Worm (Caenorhabditis elegans): ENCODE measurements around the gene clec-47.

Gene clec-47

DNA sequence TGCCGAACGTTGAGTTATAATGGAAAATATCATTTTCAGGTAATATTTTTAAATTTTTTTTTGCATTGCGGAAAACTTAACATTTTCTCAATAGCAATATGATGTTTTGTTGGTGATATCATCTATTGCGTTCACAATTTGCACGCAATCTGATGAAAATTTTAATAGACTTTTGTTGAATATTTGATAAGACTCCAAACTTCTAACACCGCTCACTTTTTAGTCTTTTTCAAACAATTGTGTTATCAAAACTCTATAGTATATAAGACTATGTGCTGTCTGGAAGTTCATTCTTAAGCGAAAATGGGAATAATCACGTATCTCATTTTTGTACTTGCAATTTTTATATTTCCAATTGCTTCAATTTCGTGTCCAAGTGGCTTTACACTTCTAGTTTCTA lies at the start of gene clec-47:
clec-47 (plus strand) TSS at position 301 of the 400 bp plus-strand sequence.
- TF ChIP-seq elt-2 (tag; optimal IDR thresholded peaks at IDR 0.05) (peak; percentile 3), nhr-25 (tag; optimal IDR thresholded peaks at IDR 0.05) (no peak)

DNA sequence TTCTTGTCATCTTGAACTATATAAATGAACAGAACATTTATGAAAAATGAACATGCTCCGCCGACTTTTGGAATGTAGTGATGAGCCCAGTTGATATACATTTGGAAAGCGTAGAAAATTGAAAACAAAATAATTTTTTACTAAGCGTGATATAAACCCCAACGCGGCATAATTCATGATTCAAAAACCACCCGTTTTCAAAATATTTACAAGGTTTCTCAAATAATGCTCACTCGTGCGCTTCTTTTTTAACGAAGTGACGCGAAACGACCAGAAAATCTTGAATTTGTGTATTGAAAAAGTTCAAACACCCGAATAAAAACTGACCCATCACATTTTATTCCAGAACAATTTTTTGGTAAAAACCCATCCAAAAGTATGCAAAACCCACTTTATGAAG lies 48.1 kb upstream of the clec-47 start, which contains the start of gene srj-27:
srj-27 (minus strand) TSS at position 101 of the 400 bp plus-strand sequence.
- TF ChIP-seq nhr-12 (tag; optimal IDR thresholded peaks at IDR 0.05) = no peak
- no peak for TF ChIP-seq ZK546.5 (tag; optimal IDR thresholded peaks at IDR 0.05)
- TF ChIP-seq nhr-25 (tag; optimal IDR thresholded peaks at IDR 0.05) = no peak
- TF ChIP-seq ztf-4 (tag; optimal IDR thresholded peaks at IDR 0.05) = no peak
- TF ChIP-seq pha-4 (tag; optimal IDR thresholded peaks at IDR 0.05) = no peak
- TF ChIP-seq unc-62 (GFP tag; optimal IDR thresholded peaks at IDR 0.05) = no peak
- no peak for TF ChIP-seq jun-1 (tag; optimal IDR thresholded peaks at IDR 0.05)

DNA sequence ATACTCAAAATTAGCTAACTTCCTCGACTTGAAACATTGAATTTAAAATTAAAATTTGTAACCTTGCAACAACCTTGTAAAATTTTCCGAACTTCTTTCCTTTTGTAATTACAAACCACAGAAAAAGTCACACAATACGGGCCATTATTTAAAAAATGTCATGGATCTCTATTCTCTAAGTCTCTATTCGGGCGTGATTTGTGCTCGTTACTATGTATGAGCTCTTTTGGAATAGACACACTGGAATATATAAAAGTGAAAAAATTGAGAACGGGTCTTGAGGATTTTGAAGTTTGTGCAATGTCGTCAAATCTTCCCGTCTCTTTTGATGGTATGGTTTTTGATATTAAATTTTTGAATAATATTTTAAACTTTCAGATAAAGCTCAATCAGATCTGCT lies 47.6 kb upstream of the clec-47 start, which contains the start of gene srr-7:
srr-7 (plus strand) TSS at position 301 of the 400 bp plus-strand sequence.
- no peak for TF ChIP-seq skn-1 (tag; optimal IDR thresholded peaks at IDR 0.05)
- TF ChIP-seq ceh-28 (tag; optimal IDR thresholded peaks at IDR 0.05) = no peak
- TF ChIP-seq nhr-25 (tag; optimal IDR thresholded peaks at IDR 0.05) = no peak
- no peak for TF ChIP-seq fos-1 (tag; optimal IDR thresholded peaks at IDR 0.05)
- no peak for TF ChIP-seq mdl-1 (tag; optimal IDR thresholded peaks at IDR 0.05)
- no peak for TF ChIP-seq pqm-1 (tag; optimal IDR thresholded peaks at IDR 0.05)
- no peak for TF ChIP-seq fkh-2 (tag; optimal IDR thresholded peaks at IDR 0.05)
- no peak for TF ChIP-seq zag-1 (tag; optimal IDR thresholded peaks at IDR 0.05)
- TF ChIP-seq ztf-4 (tag; optimal IDR thresholded peaks at IDR 0.05) = no peak
- no peak for TF ChIP-seq daf-12 (tag; optimal IDR thresholded peaks at IDR 0.05)
- no peak for TF ChIP-seq nhr-76 (tag; optimal IDR thresholded peaks at IDR 0.05)
- TF ChIP-seq eor-1 (tag; optimal IDR thresholded peaks at IDR 0.05) = no peak
- TF ChIP-seq tbx-2 (tag; optimal IDR thresholded peaks at IDR 0.05) = no peak

- TF ChIP-seq skn-1 (tag; optimal IDR thresholded peaks at IDR 0.05) (no peak), tbx-2 (tag; optimal IDR thresholded peaks at IDR 0.05) (no peak), lsy-12 (tag; optimal IDR thresholded peaks at IDR 0.05) (no peak), nhr-76 (tag; optimal IDR thresholded peaks at IDR 0.05) (no peak), egl-27 (tag; optimal IDR thresholded peaks at IDR 0.05) (no peak)
Measured at ce11 chrV:15132423-15132822, 43.1 kb upstream of the clec-47 start, which contains the start of gene str-171. Gene str-171, minus strand, starts transcription at chrV:15132523.

DNA sequence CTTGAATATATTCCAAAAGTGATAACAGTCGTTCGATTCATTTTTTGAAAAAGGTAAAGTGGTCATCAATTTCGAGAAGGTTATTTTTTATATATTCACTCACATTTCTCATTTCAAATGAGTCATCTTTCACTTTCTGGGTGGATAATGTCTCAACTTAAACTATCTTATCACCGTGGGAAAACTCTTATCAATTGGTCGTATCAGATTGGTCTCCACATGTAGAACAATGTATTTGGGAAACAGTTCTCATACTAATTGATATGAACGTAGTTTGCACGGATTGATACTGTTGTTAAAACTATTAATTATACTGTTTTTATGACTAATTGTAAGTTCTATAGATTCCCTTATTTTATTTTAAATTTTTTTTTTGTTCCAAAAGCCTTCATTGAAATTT lies 41.7 kb upstream of the clec-47 start:
- TF ChIP-seq skn-1 (tag; optimal IDR thresholded peaks at IDR 0.05) (no peak), nhr-25 (tag; optimal IDR thresholded peaks at IDR 0.05) (no peak), unc-39 (tag; optimal IDR thresholded peaks at IDR 0.05) (no peak), elt-2 (tag; optimal IDR thresholded peaks at IDR 0.05) (peak; percentile 62), unc-62 (GFP tag; optimal IDR thresholded peaks at IDR 0.05) (no peak), pqm-1 (tag; optimal IDR thresholded peaks at IDR 0.05) (peak; percentile 47), egl-27 (tag; optimal IDR thresholded peaks at IDR 0.05) (no peak)

DNA sequence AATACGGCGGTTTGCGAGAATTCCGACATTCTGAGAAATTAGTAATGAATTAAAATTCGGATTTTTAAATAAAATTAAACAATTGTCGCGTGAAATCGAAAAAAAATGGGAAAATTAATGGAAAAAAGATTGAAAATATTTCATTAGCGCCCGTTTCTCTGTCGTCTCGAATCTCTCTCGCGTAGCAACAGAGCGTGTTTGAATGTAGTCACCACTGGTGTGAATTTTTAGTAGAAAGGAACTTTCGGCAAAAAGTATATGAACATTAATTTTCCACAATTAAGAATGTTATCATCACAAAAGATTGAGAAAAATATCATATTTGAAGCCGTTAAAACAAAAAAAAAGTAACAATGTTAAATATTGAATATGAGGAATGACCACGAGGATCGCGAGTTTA lies 38.8 kb upstream of the clec-47 start, which contains the start of gene aipl-1:
aipl-1 (minus strand) TSS at position 30 of the 400 bp plus-strand sequence.
- TF ChIP-seq lin-15B (tag; optimal IDR thresholded peaks at IDR 0.05) (peak; percentile 94), fkh-10 (GFP tag; optimal IDR thresholded peaks at IDR 0.05) (peak; percentile 60), elt-3 (tag; optimal IDR thresholded peaks at IDR 0.05) (peak in 1 of 3 experiments; percentile 66), skn-1 (tag; optimal IDR thresholded peaks at IDR 0.05) (peak; percentile 9), nhr-76 (tag; optimal IDR thresholded peaks at IDR 0.05) (no peak), ceh-9 (tag; optimal IDR thresholded peaks at IDR 0.05) (no peak), mml-1 (tag; optimal IDR thresholded peaks at IDR 0.05) (no peak), nhr-28 (tag; optimal IDR thresholded peaks at IDR 0.05) (no peak), hmg-11 (tag; optimal IDR thresholded peaks at IDR 0.05) (no peak), R02D3.7 (tag; optimal IDR thresholded peaks at IDR 0.05) (peak; percentile 69), nhr-25 (tag; optimal IDR thresholded peaks at IDR 0.05) (peak; percentile 66), unc-39 (tag; optimal IDR thresholded peaks at IDR 0.05) (no peak), nhr-23 (tag; optimal IDR thresholded peaks at IDR 0.05) (peak; percentile 75), ceh-82 (tag; optimal IDR thresholded peaks at IDR 0.05) (peak; percentile 34), snpc-4 (tag; optimal IDR thresholded peaks at IDR 0.05) (peak; percentile 79), pqm-1 (tag; optimal IDR thresholded peaks at IDR 0.05) (peak; percentile 74), egl-27 (tag; optimal IDR thresholded peaks at IDR 0.05) (no peak), egl-5 (tag; optimal IDR thresholded peaks at IDR 0.05) (peak; percentile 21), nfya-1 (tag; optimal IDR thresholded peaks at IDR 0.05; ENCODE audit: insufficient read depth) (peak; percentile 84), elt-2 (tag; optimal IDR thresholded peaks at IDR 0.05) (peak; percentile 43), ceh-28 (tag; optimal IDR thresholded peaks at IDR 0.05) (peak; percentile 42), lin-39 (tag; optimal IDR thresholded peaks at IDR 0.05) (peak; percentile 53), pha-4 (tag; optimal IDR thresholded peaks at IDR 0.05) (peak; percentile 95), jun-1 (tag; optimal IDR thresholded peaks at IDR 0.05) (peak; percentile 39)
